Fruit fly (Drosophila melanogaster): ENCODE results near the gene CG15399.

CG15399 gene

dm6 chr2L:2739820-2740230 lies 31.8 kb downstream of the CG15399 start, which contains the start of gene Hrs (continued):
- TF ChIP-seq CG42726 (GFP tag; IDR thresholded peaks at IDR 0.05; ENCODE audit: partially characterized antibody) (0 out of 2 replicates have a peak, but pooled peaks have one; percentile 32), Lim3 (GFP tag; IDR thresholded peaks at IDR 0.05) (no peak), CG12744 (GFP tag; optimal IDR thresholded peaks at IDR 0.05) (no peak), CG1233 (GFP tag; optimal IDR thresholded peaks at IDR 0.05) (no peak), pho (GFP tag; optimal IDR thresholded peaks at IDR 0.05) (no peak), CG7786 (GFP tag; optimal IDR thresholded peaks at IDR 0.05) (no peak), CG7928 (GFP tag; optimal IDR thresholded peaks at IDR 0.05) (peak; percentile 21), YL-1 (GFP tag; optimal IDR thresholded peaks at IDR 0.05) (peak; percentile 71), CG11560 (tag; IDR thresholded peaks at IDR 0.05) (no peak), ci (GFP tag; IDR thresholded peaks at IDR 0.05) (no peak), zen2 (GFP tag; IDR thresholded peaks at IDR 0.05; ENCODE audit: partially characterized antibody) (no peak), CG2116 (GFP tag; optimal IDR thresholded peaks at IDR 0.05) (peak; percentile 68), Elba2 (GFP tag; optimal IDR thresholded peaks at IDR 0.05) (peak; percentile 64), CG32772 (GFP tag; IDR thresholded peaks at IDR 0.05) (no peak), CG30431 (GFP tag; optimal IDR thresholded peaks at IDR 0.05) (no peak), nau (GFP tag; optimal IDR thresholded peaks at IDR 0.05) (no peak), gcm (GFP tag; optimal IDR thresholded peaks at IDR 0.05) (no peak), crol (GFP tag; IDR thresholded peaks at IDR 0.05) (no peak), crc (GFP tag; optimal IDR thresholded peaks at IDR 0.05) (no peak), CG3995 (GFP tag; optimal IDR thresholded peaks at IDR 0.05) (no peak), Fer2 (tag; optimal IDR thresholded peaks at IDR 0.05) (no peak), unpg (GFP tag; optimal IDR thresholded peaks at IDR 0.05) (no peak), CG12219 (GFP tag; optimal IDR thresholded peaks at IDR 0.05) (no peak), CG18764 (GFP tag; optimal IDR thresholded peaks at IDR 0.05) (no peak), hkb (optimal IDR thresholded peaks at IDR 0.05) (no peak), hkb (GFP tag; IDR thresholded peaks at IDR 0.05) (0 out of 2 replicates have a peak, but pooled peaks have one; percentile 25), bigmax (GFP tag; optimal IDR thresholded peaks at IDR 0.05) (peak; percentile 19), corto (GFP tag; optimal IDR thresholded peaks at IDR 0.05) (no peak), CG1832 (GFP tag; optimal IDR thresholded peaks at IDR 0.05) (no peak), CG30403 (GFP tag; optimal IDR thresholded peaks at IDR 0.05) (no peak), CG31365 (tag; optimal IDR thresholded peaks at IDR 0.05) (no peak), CG13775 (GFP tag; optimal IDR thresholded peaks at IDR 0.05) (no peak), CG1603 (tag; optimal IDR thresholded peaks at IDR 0.05) (peak; percentile 77)

- TF ChIP-seq zen (tag; optimal IDR thresholded peaks at IDR 0.05) (no peak), CG3281 (GFP tag; optimal IDR thresholded peaks at IDR 0.05) (no peak), Poxn (GFP tag; IDR thresholded peaks at IDR 0.05) (no peak), pum (GFP tag; optimal IDR thresholded peaks at IDR 0.05) (no peak), shn (GFP tag; optimal IDR thresholded peaks at IDR 0.05) (no peak), GATAe (GFP tag; conservative IDR thresholded peaks at IDR 0.05) (no peak), CG8388 (GFP tag; optimal IDR thresholded peaks at IDR 0.05) (no peak)
Observed at dm6 chr2L:2737561-2737960, 34.0 kb downstream of the CG15399 start.

dm6 chr2L:2735539-2735938 lies 36.0 kb downstream of the CG15399 start:
- TF ChIP-seq CG42726 (GFP tag; IDR thresholded peaks at IDR 0.05; ENCODE audit: partially characterized antibody) (no peak), nau (GFP tag; optimal IDR thresholded peaks at IDR 0.05) (no peak), CG18011 (GFP tag; optimal IDR thresholded peaks at IDR 0.05) (no peak), CG4328 (GFP tag; optimal IDR thresholded peaks at IDR 0.05) (no peak), sens (GFP tag) (peak; percentile 40), crc (GFP tag; optimal IDR thresholded peaks at IDR 0.05) (no peak), Dbx (GFP tag; IDR thresholded peaks at IDR 0.05) (0 out of 3 replicates have a peak, but pooled peaks have one; percentile 6), tx (GFP tag; optimal IDR thresholded peaks at IDR 0.05) (no peak), chinmo (GFP tag; IDR thresholded peaks at IDR 0.05; ENCODE audit: partially characterized antibody) (peak; percentile 63; the same call in 1 of the 4 replicates), CG18262 (tag; optimal IDR thresholded peaks at IDR 0.05) (no peak), CG11696 (GFP tag; IDR thresholded peaks at IDR 0.05) (no peak), dysf (GFP tag; IDR thresholded peaks at IDR 0.05) (peak; percentile 11; the same call in 1 of the 3 replicates), Dp (GFP tag; optimal IDR thresholded peaks at IDR 0.05) (no peak), Adf1 (GFP tag; IDR thresholded peaks at IDR 0.05) (peak; percentile 87)

Measured in whole organism, embryonic.